Fruit fly (Drosophila melanogaster) whole organism, prepupa: ENCODE measurements around the gene CG13623.
A peak's percentile ranks its signal among the peaks of the same experiment; 100 is the strongest.

Experiments used
- Blimp-1 ChIP-seq: fragments of 200-800 bp; sonication (Bioruptor generic); optimal IDR thresholded peaks from 3 replicates; lab custom pipeline; 2017; ENCODE audit warnings: missing biosample characterization, missing genetic modification characterization, mild to moderate bottlenecking, moderate library complexity, missing genetic modification reagents
- CG11294 ChIP-seq: fragments of 200-800 bp; sonication (Bioruptor generic); IDR thresholded peaks from 2 replicates; pipeline ENCODE4 v1.3.6; 2022; ENCODE audit warnings: missing biosample characterization, missing genetic modification characterization
- CG11762 ChIP-seq: fragments of 200-800 bp; sonication (Bioruptor generic); optimal IDR thresholded peaks from 3 replicates; lab custom pipeline; 2016; ENCODE audit warnings: missing biosample characterization, missing genetic modification characterization; ENCODE audit not compliant: insufficient read depth
- CG16779 ChIP-seq: fragments of 200-800 bp; sonication (Bioruptor generic); optimal IDR thresholded peaks from 3 replicates; lab custom pipeline; 2017; ENCODE audit warnings: missing biosample characterization, mild to moderate bottlenecking, missing genetic modification characterization
- CG32006 ChIP-seq: fragments of 200-800 bp; sonication (Bioruptor generic); optimal IDR thresholded peaks from 3 replicates; lab custom pipeline; 2017; ENCODE audit warnings: missing biosample characterization, mild to moderate bottlenecking, missing genetic modification characterization
- CG34406 ChIP-seq: fragments of 200-800 bp; sonication (Bioruptor generic); optimal IDR thresholded peaks from 3 replicates; lab custom pipeline; 2016; ENCODE audit warnings: missing biosample characterization, missing genetic modification characterization
- CG3919 ChIP-seq: fragments of 200-800 bp; sonication (Bioruptor generic); optimal IDR thresholded peaks from 3 replicates; lab custom pipeline; 2016; ENCODE audit warnings: missing biosample characterization, missing genetic modification characterization
- CG4318 ChIP-seq: fragments of 200-800 bp; sonication (Bioruptor generic); optimal IDR thresholded peaks from 3 replicates; lab custom pipeline; 2017; ENCODE audit warnings: missing biosample characterization, mild to moderate bottlenecking, missing genetic modification characterization
- CG6163 ChIP-seq: fragments of 200-800 bp; sonication (Bioruptor generic); IDR thresholded peaks from 3 replicates; pipeline ENCODE4 v1.3.6; 2022; ENCODE audit warnings: missing biosample characterization, missing genetic modification characterization
- CG6276 ChIP-seq: fragments of 200-800 bp; sonication (Bioruptor generic); optimal IDR thresholded peaks from 2 replicates; lab custom pipeline; 2017; ENCODE audit warnings: missing biosample characterization, mild to moderate bottlenecking, missing genetic modification characterization
- CG6808 ChIP-seq: fragments of 200-800 bp; sonication (Bioruptor generic); optimal IDR thresholded peaks from 3 replicates; lab custom pipeline; 2017; ENCODE audit warnings: missing biosample characterization, missing genetic modification characterization, mild to moderate bottlenecking, moderate library complexity, missing genetic modification reagents
- CG7368 ChIP-seq: fragments of 200-800 bp; sonication (Bioruptor generic); optimal IDR thresholded peaks from 3 replicates; lab custom pipeline; 2016; ENCODE audit warnings: missing biosample characterization, missing genetic modification characterization
- CG8119 ChIP-seq: fragments of 200-800 bp; sonication (Bioruptor generic); IDR thresholded peaks from 3 replicates; pipeline ENCODE4 v1.3.6; 2022; ENCODE audit warnings: missing biosample characterization, missing genetic modification characterization
- CG9139 ChIP-seq: fragments of 200-800 bp; sonication (Bioruptor generic); optimal IDR thresholded peaks from 3 replicates; lab custom pipeline; 2017; ENCODE audit warnings: missing biosample characterization, mild to moderate bottlenecking, missing genetic modification characterization
- Eip75B ChIP-seq: fragments of 200-800 bp; sonication (Bioruptor generic); optimal IDR thresholded peaks from 3 replicates; lab custom pipeline; 2016; ENCODE audit warnings: missing biosample characterization, missing genetic modification characterization
- Eip78C ChIP-seq: fragments of 200-800 bp; sonication (Bioruptor generic); peaks from one replicate; lab custom pipeline; 2016; ENCODE audit warnings: missing biosample characterization, missing genetic modification characterization
- Eip93F ChIP-seq: fragments of 200-800 bp; sonication (Bioruptor generic); optimal IDR thresholded peaks from 2 replicates; lab custom pipeline; 2016; ENCODE audit warnings: missing biosample characterization, mild to moderate bottlenecking, missing genetic modification characterization
- Ets21C ChIP-seq: fragments of 200-800 bp; sonication (Bioruptor generic); optimal IDR thresholded peaks from 3 replicates; lab custom pipeline; 2016; ENCODE audit warnings: missing biosample characterization, missing genetic modification characterization
- Ets96B ChIP-seq: fragments of 200-800 bp; optimal IDR thresholded peaks from 2 replicates; lab custom pipeline; 2019; ENCODE audit warnings: missing biosample characterization, mild to moderate bottlenecking, missing genetic modification characterization, moderate library complexity
- Gug ChIP-seq: fragments of 200-800 bp; sonication (Bioruptor generic); IDR thresholded peaks from 2 replicates; pipeline ENCODE4 v1.3.6; 2022; ENCODE audit warnings: missing biosample characterization, missing genetic modification characterization
- Hr38 ChIP-seq: sonication (Bioruptor generic); optimal IDR thresholded peaks from 2 replicates; lab custom pipeline; 2016; ENCODE audit warnings: missing biosample characterization, missing genetic modification characterization
- Hr39 ChIP-seq: fragments of 200-800 bp; sonication (Bioruptor generic); optimal IDR thresholded peaks from 2 replicates; lab custom pipeline; 2016; ENCODE audit warnings: missing biosample characterization, missing genetic modification characterization
- Hr4 ChIP-seq: fragments of 200-800 bp; sonication (Bioruptor generic); optimal IDR thresholded peaks from 3 replicates; lab custom pipeline; 2016; ENCODE audit warnings: missing biosample characterization, missing genetic modification characterization
- Lpt ChIP-seq: fragments of 200-800 bp; sonication (Bioruptor generic); optimal IDR thresholded peaks from 3 replicates; lab custom pipeline; 2016; ENCODE audit warnings: missing biosample characterization, missing genetic modification characterization
- Met ChIP-seq: fragments of 200-800 bp; sonication (Bioruptor generic); optimal IDR thresholded peaks from 3 replicates; lab custom pipeline; 2016; ENCODE audit warnings: missing biosample characterization, missing genetic modification characterization
- OdsH ChIP-seq: fragments of 200-800 bp; sonication (Bioruptor generic); optimal IDR thresholded peaks from 3 replicates; lab custom pipeline; 2016; ENCODE audit warnings: missing biosample characterization, missing genetic modification characterization
- Smox ChIP-seq: fragments of 200-800 bp; sonication (Bioruptor generic); optimal IDR thresholded peaks from 3 replicates; lab custom pipeline; 2016; ENCODE audit warnings: missing biosample characterization, missing genetic modification characterization
- Sox102F ChIP-seq: fragments of 200-800 bp; sonication (Bioruptor generic); optimal IDR thresholded peaks from 2 replicates; lab custom pipeline; 2016; ENCODE audit warnings: missing biosample characterization, mild to moderate bottlenecking, missing genetic modification characterization
- Sox14 ChIP-seq: fragments of 200-800 bp; sonication (Bioruptor generic); optimal IDR thresholded peaks from 3 replicates; lab custom pipeline; 2016; ENCODE audit warnings: missing biosample characterization, missing genetic modification characterization
- Sox15 ChIP-seq: fragments of 200-800 bp; sonication (Bioruptor generic); optimal IDR thresholded peaks from 3 replicates; lab custom pipeline; 2016; ENCODE audit warnings: missing biosample characterization, missing genetic modification characterization
- achi ChIP-seq: fragments of 200-800 bp; sonication (Bioruptor generic); optimal IDR thresholded peaks from 3 replicates; lab custom pipeline; 2016; ENCODE audit warnings: missing biosample characterization, missing genetic modification characterization
- acj6 ChIP-seq: fragments of 200-800 bp; sonication (Bioruptor generic); optimal IDR thresholded peaks from 3 replicates; lab custom pipeline; 2016; ENCODE audit warnings: missing biosample characterization, missing genetic modification characterization
- cyc ChIP-seq: fragments of 200-800 bp; sonication (Bioruptor generic); optimal IDR thresholded peaks from 3 replicates; lab custom pipeline; 2016; ENCODE audit warnings: missing biosample characterization, missing genetic modification characterization
- dac ChIP-seq: fragments of 200-800 bp; sonication (Bioruptor generic); optimal IDR thresholded peaks from 2 replicates; lab custom pipeline; 2017; ENCODE audit warnings: missing biosample characterization, mild to moderate bottlenecking, missing genetic modification characterization
- dsx ChIP-seq: fragments of 200-800 bp; optimal IDR thresholded peaks from 3 replicates; lab custom pipeline; 2019; ENCODE audit warnings: missing biosample characterization, mild to moderate bottlenecking, missing genetic modification characterization, moderate library complexity; ENCODE audit not compliant: poor library complexity, severe bottlenecking
- fd59A ChIP-seq: fragments of 200-800 bp; sonication (Bioruptor generic); optimal IDR thresholded peaks from 2 replicates; lab custom pipeline; 2017; ENCODE audit warnings: missing biosample characterization, mild to moderate bottlenecking, missing genetic modification characterization, missing genetic modification reagents
- fd85E ChIP-seq: fragments of 200-800 bp; sonication (Bioruptor generic); optimal IDR thresholded peaks from 3 replicates; lab custom pipeline; 2016; ENCODE audit warnings: missing biosample characterization, missing genetic modification characterization
- fkh ChIP-seq: fragments of 200-800 bp; sonication (Bioruptor generic); optimal IDR thresholded peaks from 3 replicates; lab custom pipeline; 2017; ENCODE audit warnings: missing biosample characterization, mild to moderate bottlenecking, missing genetic modification characterization, moderate library complexity
- lz ChIP-seq: fragments of 200-800 bp; sonication (Bioruptor generic); optimal IDR thresholded peaks from 3 replicates; lab custom pipeline; 2016; ENCODE audit warnings: missing biosample characterization, missing genetic modification characterization
- pdm3 ChIP-seq: fragments of 200-800 bp; sonication (Bioruptor generic); optimal IDR thresholded peaks from 3 replicates; lab custom pipeline; 2016; ENCODE audit warnings: missing biosample characterization, missing genetic modification characterization
- spab ChIP-seq: fragments of 200-800 bp; sonication (Bioruptor generic); optimal IDR thresholded peaks from 2 replicates; lab custom pipeline; 2017; ENCODE audit warnings: missing biosample characterization, mild to moderate bottlenecking, missing genetic modification characterization, missing genetic modification reagents
- ss ChIP-seq, 2 experiments: fragments of 200-800 bp; sonication (Bioruptor generic); optimal IDR thresholded peaks; 2 replicates in 1 of 2; 3 replicates in 1 of 2; lab custom pipeline; 2017 to 2018; ENCODE audit warnings: mild to moderate bottlenecking in 2 of 2, missing biosample characterization in 2 of 2, missing genetic modification characterization in 2 of 2, moderate library complexity in 1 of 2
- svp ChIP-seq: fragments of 200-800 bp; sonication (Bioruptor generic); peaks from one replicate; lab custom pipeline; 2016; ENCODE audit warnings: missing biosample characterization, missing genetic modification characterization
- topi ChIP-seq: fragments of 200-800 bp; sonication (Bioruptor generic); optimal IDR thresholded peaks from 3 replicates; lab custom pipeline; 2016; ENCODE audit warnings: missing biosample characterization, missing genetic modification characterization

Gene CG13623

DNA sequence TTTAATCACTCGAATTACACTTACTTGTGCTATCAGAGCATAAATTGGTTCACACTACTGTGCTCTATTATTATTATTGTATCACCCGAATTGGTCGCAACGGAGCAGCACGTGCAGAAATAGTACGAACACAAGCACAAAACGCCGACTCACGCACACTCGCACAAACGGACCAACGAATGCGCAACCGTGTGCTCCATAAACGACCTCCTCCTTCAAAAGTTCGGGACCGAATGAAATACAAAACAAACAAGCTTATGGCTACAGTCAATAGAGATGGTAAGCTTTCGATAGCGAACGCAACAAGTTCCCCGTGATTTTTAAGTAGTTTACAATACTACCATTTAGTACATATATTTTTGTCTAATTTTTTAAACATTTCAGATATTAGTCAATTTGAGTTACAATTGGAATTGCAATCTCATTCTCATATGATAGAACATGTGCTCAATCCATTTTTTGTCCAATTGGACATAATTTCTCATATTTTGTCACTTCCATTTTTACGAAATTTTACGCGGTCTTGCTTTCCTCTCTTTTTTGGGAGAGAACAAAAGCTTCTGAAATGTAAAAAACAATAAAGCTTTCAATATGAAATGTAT, 13.4 kb upstream of the CG13623 start, which contains the start of gene Cftr (continued):
- TF ChIP-seq Eip93F (GFP tag; lab: Kevin White, UChicago) (peak; percentile 40), CG16779 (tag; lab: Kevin White, UChicago) (peak; percentile 29), Eip75B (GFP tag; lab: Kevin White, UChicago) (peak; percentile 60), CG34406 (GFP tag; lab: Kevin White, UChicago) (no peak), Met (peak; percentile 38), CG6808 (GFP tag; lab: Kevin White, UChicago) (peak; percentile 4), topi (GFP tag; lab: Kevin White, UChicago) (peak; percentile 62), Hr4 (GFP tag; lab: Kevin White, UChicago) (peak; percentile 2), Gug (GFP tag; lab: Robert Waterston, UW) (0 out of 2 replicates have a peak, but pooled peaks have one; percentile 27), acj6 (GFP tag; lab: Kevin White, UChicago) (no peak), cyc (GFP tag; lab: Kevin White, UChicago) (peak; percentile 33), Blimp-1 (no peak), CG8119 (GFP tag; lab: Robert Waterston, UW) (no peak), Ets96B (tag; lab: Kevin White, UChicago) (peak; percentile 21), fkh (GFP tag; lab: Kevin White, UChicago) (peak; percentile 93), CG4318 (GFP tag; lab: Kevin White, UChicago) (no peak), OdsH (GFP tag; lab: Kevin White, UChicago) (peak; percentile 27), svp (GFP tag; lab: Kevin White, UChicago) (peak; percentile 53), Sox14 (GFP tag; lab: Kevin White, UChicago) (peak; percentile 67), CG6163 (GFP tag; lab: Robert Waterston, UW) (peak; percentile 61), Ets21C (peak; percentile 14), dsx (peak; percentile 60), spab (GFP tag; lab: Kevin White, UChicago) (no peak), Hr38 (GFP tag; lab: Kevin White, UChicago) (no peak), achi (GFP tag; lab: Kevin White, UChicago) (peak; percentile 18), Eip78C (peak; percentile 76), Sox15 (GFP tag; lab: Kevin White, UChicago) (no peak), pdm3 (GFP tag; lab: Kevin White, UChicago) (peak; percentile 52), Lpt (GFP tag; lab: Kevin White, UChicago) (peak; percentile 61), CG11294 (GFP tag; lab: Robert Waterston, UW) (no peak), CG7368 (GFP tag; lab: Kevin White, UChicago) (no peak)
- TF ChIP-seq, all 60 proteins: peak for 38

DNA sequence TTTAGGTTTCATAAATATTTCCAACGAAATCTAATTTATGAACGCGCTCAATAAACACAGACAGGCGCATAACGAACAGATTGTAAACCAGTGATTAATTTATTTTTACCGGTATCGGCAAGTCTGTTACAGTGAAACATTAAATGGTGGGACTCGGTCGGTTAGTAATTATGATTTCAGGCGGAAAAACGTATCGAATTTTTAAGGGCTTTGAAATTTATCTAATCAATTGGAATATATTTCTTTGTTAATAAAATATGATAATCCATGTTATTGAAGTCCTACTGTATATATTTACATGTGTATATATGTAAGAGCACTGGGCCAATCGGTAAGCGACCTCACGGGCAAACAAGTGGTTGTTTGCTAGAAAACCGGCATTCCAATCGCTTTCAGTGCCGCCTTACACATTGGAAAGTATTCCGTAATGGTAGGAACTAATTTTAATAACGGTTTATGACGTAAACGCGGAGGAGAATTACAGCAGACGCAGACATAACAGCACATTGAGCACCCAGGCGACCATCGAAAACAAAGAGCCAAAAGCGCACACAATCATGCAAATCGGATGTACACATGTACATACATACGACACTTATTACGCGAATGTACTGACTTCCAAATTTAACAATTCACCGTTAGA, 12.8 kb upstream of the CG13623 start:
- TF ChIP-seq Eip78C (peak; percentile 99), Met (peak; percentile 97), lz (GFP tag; lab: Kevin White, UChicago) (peak; percentile 92), fkh (GFP tag; lab: Kevin White, UChicago) (peak; percentile 64), Sox15 (GFP tag; lab: Kevin White, UChicago) (peak; percentile 87), fd59A (peak; percentile 80), spab (GFP tag; lab: Kevin White, UChicago) (peak; percentile 62), Eip75B (GFP tag; lab: Kevin White, UChicago) (peak; percentile 88), Gug (GFP tag; lab: Robert Waterston, UW) (peak; percentile 86), CG8119 (GFP tag; lab: Robert Waterston, UW) (peak; percentile 93), OdsH (GFP tag; lab: Kevin White, UChicago) (peak; percentile 96), CG6276 (peak; percentile 74), CG7368 (GFP tag; lab: Kevin White, UChicago) (peak; percentile 72), CG9139 (GFP tag; lab: Kevin White, UChicago) (no peak), CG16779 (tag; lab: Kevin White, UChicago) (peak; percentile 71), Hr39 (GFP tag; lab: Kevin White, UChicago) (peak; percentile 97), Blimp-1 (peak; percentile 84), ss (GFP tag; optimal IDR thresholded peaks at IDR 0.05; lab: Kevin White, UChicago) (no peak), fd85E (GFP tag; lab: Kevin White, UChicago) (peak; percentile 64), acj6 (GFP tag; lab: Kevin White, UChicago) (peak; percentile 96), Sox102F (GFP tag; lab: Kevin White, UChicago) (peak; percentile 97), cyc (GFP tag; lab: Kevin White, UChicago) (peak; percentile 90), dac (peak; percentile 43), topi (GFP tag; lab: Kevin White, UChicago) (peak; percentile 97), Ets21C (peak; percentile 91), CG32006 (GFP tag; lab: Kevin White, UChicago) (peak; percentile 93), Lpt (GFP tag; lab: Kevin White, UChicago) (peak; percentile 37), Eip93F (GFP tag; lab: Kevin White, UChicago) (peak; percentile 45), CG11762 (GFP tag; lab: Kevin White, UChicago) (peak; percentile 76), Smox (GFP tag; lab: Kevin White, UChicago) (peak; percentile 96), Hr4 (GFP tag; lab: Kevin White, UChicago) (peak; percentile 95), CG3919 (peak; percentile 94), CG34406 (GFP tag; lab: Kevin White, UChicago) (peak; percentile 93)
